Worm (Caenorhabditis elegans) whole organism, L2 larva: ENCODE results near the gene H06H21.37.

Source experiments
- R02D3.7 ChIP-seq: fragments of 150-350 bp; optimal IDR thresholded peaks from 2 replicates; lab custom pipeline; 2014; ENCODE audit warnings: missing biosample characterization, missing genetic modification characterization
- ceh-16 ChIP-seq: fragments of 150-350 bp; optimal IDR thresholded peaks from 2 replicates; lab custom pipeline; 2014; ENCODE audit warnings: missing biosample characterization, missing genetic modification characterization
- dmd-4 ChIP-seq: sonication (generic microtip); optimal IDR thresholded peaks from 2 replicates; lab custom pipeline; 2017; ENCODE audit warnings: missing biosample characterization, missing genetic modification characterization
- elt-1 ChIP-seq: fragments of 150-350 bp; optimal IDR thresholded peaks from 2 replicates; lab custom pipeline; 2014; ENCODE audit warnings: missing biosample characterization, missing genetic modification characterization
- lsy-2 ChIP-seq, 2 experiments: fragments of 150-350 bp in 1 of 2; sonication (generic microtip) in 1 of 2; optimal IDR thresholded peaks; 2 replicates each; lab custom pipeline; 2014 to 2017; ENCODE audit warnings: missing biosample characterization in 2 of 2, missing genetic modification characterization in 2 of 2
- mdl-1 ChIP-seq, 2 experiments: fragments of 150-350 bp in 1 of 2; sonication (generic microtip) in 1 of 2; optimal IDR thresholded peaks; 2 replicates each; lab custom pipeline; 2017; ENCODE audit warnings: missing biosample characterization in 2 of 2, missing genetic modification characterization in 2 of 2
- nhr-237 ChIP-seq: fragments of 150-350 bp; optimal IDR thresholded peaks from 2 replicates; lab custom pipeline; 2014; ENCODE audit warnings: missing biosample characterization, missing genetic modification characterization
- nhr-77 ChIP-seq: fragments of 150-350 bp; optimal IDR thresholded peaks from 2 replicates; lab custom pipeline; 2014; ENCODE audit warnings: missing biosample characterization, missing genetic modification characterization
- unc-62 ChIP-seq: fragments of 150-350 bp; optimal IDR thresholded peaks from 2 replicates; lab custom pipeline; 2014; ENCODE audit warnings: missing biosample characterization, missing genetic modification reagents, missing genetic modification characterization
- ztf-1 ChIP-seq: fragments of 200-800 bp; sonication (Bioruptor generic); conservative IDR thresholded peaks from 2 replicates; pipeline ENCODE4 v1.3.6; 2022; ENCODE audit warnings: missing genetic modification characterization, missing compliant biosample characterization
- ztf-4 ChIP-seq: fragments of 150-350 bp; optimal IDR thresholded peaks from 2 replicates; lab custom pipeline; 2014; ENCODE audit warnings: missing biosample characterization, missing genetic modification characterization

- no peak for TF ChIP-seq lsy-2 (tag; optimal IDR thresholded peaks at IDR 0.05; lab: Kevin White, UChicago)
- TF ChIP-seq ztf-4 (tag; lab: Kevin White, UChicago), result no peak
- TF ChIP-seq nhr-237 (tag; lab: Kevin White, UChicago), result no peak
- TF ChIP-seq R02D3.7 (tag; lab: Kevin White, UChicago), result no peak
- no peak for TF ChIP-seq dmd-4 (tag; lab: Kevin White, UChicago)
- TF ChIP-seq ztf-1 (GFP tag; lab: Robert Waterston, UW), result no peak
- no peak for TF ChIP-seq mdl-1 (tag; optimal IDR thresholded peaks at IDR 0.05; lab: Kevin White, UChicago)
- TF ChIP-seq ceh-16, result no peak
- no peak for TF ChIP-seq unc-62 (GFP tag; lab: Kevin White, UChicago)
- no peak for TF ChIP-seq nhr-77 (tag; lab: Kevin White, UChicago)
- no peak for TF ChIP-seq elt-1 (tag; lab: Kevin White, UChicago)
Observed at ce11 chrIV:4802494-4802893, 7.3 kb downstream of the H06H21.37 start, which contains the start of gene dpf-7.
